Worm (Caenorhabditis elegans): ENCODE data around the gene Y105C5A.12.
"Not testable (repeated sequence)": the region's sequence is repeated elsewhere in the genome, so short reads cannot be mapped to it uniquely, and the experiment has no call there.

The Y105C5A.12 gene

ce11 chrIV:15681445-15681844 lies 39.8 kb upstream of the Y105C5A.12 start, which contains the start of gene Y105C5A.26:
TSS of gene Y105C5A.26 (minus strand) at chrIV:15681545.
- TF ChIP-seq nhr-2, blmp-1, pha-4 (tag; optimal IDR thresholded peaks at IDR 0.05): not testable (repeated sequence)

DNA sequence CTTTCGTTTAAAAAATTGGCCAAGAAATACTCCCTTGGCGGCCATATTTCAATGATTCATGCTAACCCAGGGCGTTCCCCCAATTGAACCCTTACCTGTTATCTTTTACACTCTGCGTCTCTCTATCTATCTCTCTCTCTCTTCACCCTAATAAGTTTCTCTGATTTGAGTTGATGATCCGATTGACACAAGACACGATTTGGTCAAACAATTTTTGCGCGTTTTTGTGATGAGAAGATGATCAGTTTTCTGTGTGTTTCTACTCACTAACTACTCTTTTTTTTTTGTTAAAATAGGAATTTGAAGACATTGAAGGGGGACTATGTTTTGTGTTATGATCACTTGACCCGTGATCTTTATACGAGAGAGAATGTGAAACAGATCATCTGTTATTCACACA lies 31.4 kb upstream of the Y105C5A.12 start:
- TF ChIP-seq sem-2 (GFP tag; optimal IDR thresholded peaks at IDR 0.05) (no peak), cnd-1 (tag; optimal IDR thresholded peaks at IDR 0.05) (no peak), drap-1 (GFP tag; optimal IDR thresholded peaks at IDR 0.05) (no peak), unc-120 (tag; optimal IDR thresholded peaks at IDR 0.05; ENCODE audit: poor library complexity, severe bottlenecking) (no peak), unc-62 (GFP tag; optimal IDR thresholded peaks at IDR 0.05) (no peak), lin-13 (tag; optimal IDR thresholded peaks at IDR 0.05) (no peak), blmp-1 (tag; optimal IDR thresholded peaks at IDR 0.05) (no peak), ceh-43 (GFP tag; optimal IDR thresholded peaks at IDR 0.05) (no peak), mab-5 (tag; optimal IDR thresholded peaks at IDR 0.05) (no peak), elt-3 (tag; optimal IDR thresholded peaks at IDR 0.05) (no peak), snpc-4 (tag; optimal IDR thresholded peaks at IDR 0.05) (no peak), lsy-2 (tag; optimal IDR thresholded peaks at IDR 0.05) (no peak), lin-32 (GFP tag; optimal IDR thresholded peaks at IDR 0.05) (no peak)

ce11 chrIV:15658444-15658843 lies 16.8 kb upstream of the Y105C5A.12 start:
- TF ChIP-seq flh-1 (GFP tag; optimal IDR thresholded peaks at IDR 0.05) (no peak), mls-2 (tag; optimal IDR thresholded peaks at IDR 0.05) (no peak), nhr-28 (tag; optimal IDR thresholded peaks at IDR 0.05) (no peak), ceh-39 (tag; optimal IDR thresholded peaks at IDR 0.05) (no peak), tbx-8 (GFP tag; optimal IDR thresholded peaks at IDR 0.05) (no peak), zip-8 (tag; optimal IDR thresholded peaks at IDR 0.05) (no peak), elt-3 (tag; optimal IDR thresholded peaks at IDR 0.05) (no peak), mab-5 (tag; optimal IDR thresholded peaks at IDR 0.05) (no peak)

DNA sequence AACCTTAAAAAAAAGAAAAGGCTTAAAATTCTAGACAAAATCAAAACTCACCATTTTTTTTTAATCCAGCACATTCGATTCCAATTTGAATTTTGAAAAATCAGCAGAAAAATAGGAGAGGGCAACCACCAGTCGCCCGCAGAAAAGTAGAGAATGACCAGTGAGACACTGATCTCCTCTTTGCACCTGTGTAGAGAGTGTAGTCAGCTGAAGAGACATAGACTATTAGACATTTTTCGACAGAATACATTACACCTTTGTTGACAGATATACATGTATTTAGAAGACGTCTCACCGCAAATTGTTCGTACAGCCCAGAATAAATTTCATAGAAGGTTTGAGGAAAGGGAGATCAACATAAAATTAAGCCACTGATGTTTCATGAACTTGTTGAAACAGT lies 6.6 kb upstream of the Y105C5A.12 start:
- TF ChIP-seq unc-62 (GFP tag; optimal IDR thresholded peaks at IDR 0.05) (peak; percentile 16), ceh-39 (tag; optimal IDR thresholded peaks at IDR 0.05) (no peak), nhr-2 (tag; optimal IDR thresholded peaks at IDR 0.05) (peak; percentile 12)

DNA sequence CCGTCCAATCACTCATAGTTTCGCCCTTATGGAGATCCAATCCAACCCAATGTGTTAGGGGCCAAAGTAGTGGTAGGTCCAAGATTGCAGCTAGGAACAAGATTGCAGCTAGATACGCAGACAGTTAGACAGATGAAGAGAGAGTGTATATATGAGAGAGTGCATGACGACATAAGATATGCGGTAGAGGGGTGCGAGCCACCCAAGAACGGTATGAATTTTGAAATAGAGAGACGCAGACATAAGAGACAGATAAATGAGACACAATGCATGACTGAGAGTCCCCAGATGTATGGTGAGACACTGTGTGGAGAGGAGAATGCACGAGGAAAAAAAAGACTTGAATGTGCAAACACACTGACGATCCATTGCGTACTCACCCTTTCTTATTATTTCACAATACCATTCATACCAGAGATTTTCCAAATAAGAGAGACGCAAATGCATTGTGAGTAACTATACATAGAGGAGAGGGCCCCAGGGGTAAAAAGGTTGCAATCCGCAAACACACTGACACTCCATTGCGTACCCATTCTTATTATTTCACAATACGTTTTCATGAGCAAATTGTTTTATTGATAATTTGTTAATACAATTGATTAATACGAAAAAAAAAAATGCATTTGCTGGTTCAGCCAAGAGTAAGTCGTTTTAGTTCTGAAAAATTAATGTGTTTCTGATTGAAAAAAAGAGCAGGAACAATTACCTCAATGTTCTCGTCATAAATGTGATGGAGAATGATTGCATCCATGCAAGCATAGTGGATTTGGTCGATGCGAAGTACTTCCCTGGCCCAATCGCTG lies 5.0 kb upstream of the Y105C5A.12 start, which contains the start of the genes Y105C5A.1268 and Y105C5A.1272:
Gene Y105C5A.1268, minus strand, starts transcription at position 51 of the 803 bp plus-strand sequence.
Gene Y105C5A.1272, plus strand, starts transcription at position 575 of the 803 bp plus-strand sequence.
- TF ChIP-seq mls-2 (tag; optimal IDR thresholded peaks at IDR 0.05): peak; percentile 30
- peak; percentile 75 for TF ChIP-seq lsy-2 (tag; optimal IDR thresholded peaks at IDR 0.05)
- TF ChIP-seq elt-1 (tag; optimal IDR thresholded peaks at IDR 0.05; ENCODE audit: borderline replicate concordance, insufficient read depth): peak; percentile 5
- peak; percentile 96 for TF ChIP-seq unc-120 (tag; optimal IDR thresholded peaks at IDR 0.05; ENCODE audit: poor library complexity, severe bottlenecking)
- peak; percentile 17 for TF ChIP-seq ceh-43 (GFP tag; optimal IDR thresholded peaks at IDR 0.05)
- TF ChIP-seq hlh-1 (tag; optimal IDR thresholded peaks at IDR 0.05): peak; percentile 45
- TF ChIP-seq unc-62 (GFP tag; optimal IDR thresholded peaks at IDR 0.05): peak; percentile 2
- peak; percentile 37 for TF ChIP-seq nhr-237 (tag; optimal IDR thresholded peaks at IDR 0.05)
- TF ChIP-seq cnd-1 (tag; optimal IDR thresholded peaks at IDR 0.05): peak; percentile 27
- peak; percentile 67 for TF ChIP-seq lin-13 (tag; optimal IDR thresholded peaks at IDR 0.05)
- TF ChIP-seq nhr-2 (tag; optimal IDR thresholded peaks at IDR 0.05): peak; percentile 20
- peak; percentile 41 for TF ChIP-seq drap-1 (GFP tag; optimal IDR thresholded peaks at IDR 0.05)
- TF ChIP-seq pha-4 (tag; optimal IDR thresholded peaks at IDR 0.05): peak; percentile 16
- TF ChIP-seq mep-1 (tag; optimal IDR thresholded peaks at IDR 0.05): peak; percentile 55
- peak; percentile 65 for TF ChIP-seq ham-2 (GFP tag; optimal IDR thresholded peaks at IDR 0.05)
- peak; percentile 90 for TF ChIP-seq ces-1 (GFP tag; optimal IDR thresholded peaks at IDR 0.05)
- peak; percentile 2 for TF ChIP-seq ceh-39 (tag; optimal IDR thresholded peaks at IDR 0.05)

DNA sequence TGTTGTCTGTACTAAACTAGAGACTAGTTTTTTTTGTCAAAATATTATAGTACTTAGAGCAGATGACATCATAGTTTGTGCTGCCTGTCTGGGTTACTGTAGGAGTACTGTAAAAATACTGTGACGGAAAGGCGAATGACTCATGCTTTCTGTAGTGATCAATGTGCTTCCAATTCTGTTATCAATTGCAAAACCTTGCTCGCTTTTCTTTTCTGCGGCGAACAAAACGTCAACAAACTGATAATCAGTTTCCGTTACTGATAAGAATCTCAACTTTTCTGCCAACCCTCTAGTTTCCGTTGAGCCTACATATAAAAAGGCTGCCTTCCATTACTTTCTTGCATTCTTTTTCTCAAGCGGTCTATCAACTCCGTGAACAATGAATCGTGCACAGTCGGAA lies 747 bp downstream of the Y105C5A.12 start, which contains the start of gene Y105C5A.13:
Gene Y105C5A.13, plus strand, starts transcription at position 380 of the 400 bp plus-strand sequence.
- TF ChIP-seq blmp-1 (tag; optimal IDR thresholded peaks at IDR 0.05) (no peak), pha-4 (tag; optimal IDR thresholded peaks at IDR 0.05) (no peak), hlh-1 (tag; optimal IDR thresholded peaks at IDR 0.05) (no peak), drap-1 (GFP tag; optimal IDR thresholded peaks at IDR 0.05) (no peak), nhr-28 (tag; optimal IDR thresholded peaks at IDR 0.05) (no peak)
